Fruit fly (Drosophila melanogaster) whole organism, adult: ENCODE measurements around the gene mop.
A peak's percentile ranks its signal among the peaks of the same experiment; 100 is the strongest.

Source experiments
- CG14711 ChIP-seq: fragments of 200-800 bp; sonication (Bioruptor generic); optimal IDR thresholded peaks from 2 replicates; lab custom pipeline; 2018; ENCODE audit warnings: missing biosample characterization, mild to moderate bottlenecking, missing genetic modification characterization, moderate library complexity
- CG5204 ChIP-seq: fragments of 200-800 bp; sonication (Bioruptor generic); optimal IDR thresholded peaks from 2 replicates; lab custom pipeline; 2016; ENCODE audit warnings: missing biosample characterization, missing genetic modification characterization
- CG7101 ChIP-seq: fragments of 200-800 bp; sonication (Bioruptor generic); optimal IDR thresholded peaks from 2 replicates; lab custom pipeline; 2018; ENCODE audit warnings: missing biosample characterization, mild to moderate bottlenecking, missing genetic modification characterization, moderate library complexity
- Crg-1 ChIP-seq: fragments of 200-800 bp; sonication (Bioruptor generic); optimal IDR thresholded peaks from 2 replicates; lab custom pipeline; 2016; ENCODE audit warnings: missing biosample characterization, missing genetic modification characterization
- bab1 ChIP-seq: fragments of 200-800 bp; sonication (Bioruptor generic); optimal IDR thresholded peaks from 3 replicates; lab custom pipeline; 2019; ENCODE audit warnings: missing biosample characterization, mild to moderate bottlenecking, missing genetic modification characterization, moderate library complexity
- cic ChIP-seq: fragments of 200-800 bp; sonication (Bioruptor generic); optimal IDR thresholded peaks from 2 replicates; lab custom pipeline; 2017; ENCODE audit warnings: missing biosample characterization, mild to moderate bottlenecking, missing genetic modification characterization, moderate library complexity
- cnc ChIP-seq, 2 experiments: fragments of >200 bp; optimal IDR thresholded peaks; 2 replicates each; lab custom pipeline; 2017
- ovo ChIP-seq: fragments of 200-800 bp; sonication (Bioruptor generic); optimal IDR thresholded peaks from 2 replicates; lab custom pipeline; 2016; ENCODE audit warnings: missing biosample characterization, missing genetic modification characterization
- pad ChIP-seq: fragments of 200-800 bp; sonication (Bioruptor generic); optimal IDR thresholded peaks from 3 replicates; lab custom pipeline; 2017; ENCODE audit warnings: missing biosample characterization, missing genetic modification characterization, mild to moderate bottlenecking, moderate library complexity, missing genetic modification reagents
- toe ChIP-seq: fragments of 200-800 bp; sonication (Bioruptor generic); optimal IDR thresholded peaks from 2 replicates; lab custom pipeline; 2016; ENCODE audit warnings: missing biosample characterization, missing genetic modification characterization

dm6 chr3L:14786230-14786850, 10.4 kb upstream of the mop start, which contains the start of the genes bmm and Tdrd3:
- TF ChIP-seq pad (GFP tag; lab: Kevin White, UChicago) (peak; percentile 73), toe (GFP tag; lab: Kevin White, UChicago) (peak; percentile 82), Crg-1 (GFP tag; lab: Kevin White, UChicago) (peak; percentile 69), cic (GFP tag; lab: Kevin White, UChicago) (peak; percentile 53), cnc (optimal IDR thresholded peaks at IDR 0.05; lab: Kevin White, UChicago) (no peak), CG5204 (GFP tag; lab: Kevin White, UChicago) (peak; percentile 73), bab1 (GFP tag; lab: Kevin White, UChicago) (peak; percentile 88), CG14711 (peak; percentile 80), CG7101 (tag; lab: Kevin White, UChicago) (peak; percentile 91), ovo (peak; percentile 69)
